Fruit fly (Drosophila melanogaster): ENCODE data around the gene CG5886.

- TF ChIP-seq Ets98B (GFP tag; IDR thresholded peaks at IDR 0.05): peak; percentile 46; the same call in 1 of the 2 replicates
- TF ChIP-seq Pif1B (GFP tag; optimal IDR thresholded peaks at IDR 0.05): no peak
- no peak for TF ChIP-seq CG14655 (GFP tag; optimal IDR thresholded peaks at IDR 0.05)
- no peak for TF ChIP-seq gl (tag; optimal IDR thresholded peaks at IDR 0.05)
- TF ChIP-seq CG34367 (tag; optimal IDR thresholded peaks at IDR 0.05): no peak
- TF ChIP-seq CG8159 (tag; optimal IDR thresholded peaks at IDR 0.05): peak; percentile 43
- TF ChIP-seq fd96Ca (GFP tag; IDR thresholded peaks at IDR 0.05): no peak
- no peak for TF ChIP-seq D1 (tag; optimal IDR thresholded peaks at IDR 0.05)
- TF ChIP-seq rn (GFP tag; IDR thresholded peaks at IDR 0.05): no peak
- no peak for TF ChIP-seq EcR (GFP tag; optimal IDR thresholded peaks at IDR 0.05)
- peak; percentile 10 for TF ChIP-seq Snoo (tag; optimal IDR thresholded peaks at IDR 0.05)
These were observed 32.9 kb downstream of the CG5886 start for dm6 chr3R:25884301-25884700.

Measured in whole organism, pupa.